Worm (Caenorhabditis elegans): Measurements from ENCODE around the gene C56C10.9.

- TF ChIP-seq pqm-1 (tag; optimal IDR thresholded peaks at IDR 0.05) = no peak
- TF ChIP-seq nhr-237 (tag; optimal IDR thresholded peaks at IDR 0.05) = no peak
- no peak for TF ChIP-seq nhr-28 (tag; optimal IDR thresholded peaks at IDR 0.05)
- no peak for TF ChIP-seq elt-1 (tag; optimal IDR thresholded peaks at IDR 0.05)
- TF ChIP-seq lin-15B (tag; optimal IDR thresholded peaks at IDR 0.05) = no peak
- TF ChIP-seq nhr-76 (tag; optimal IDR thresholded peaks at IDR 0.05) = no peak
- no peak for TF ChIP-seq nhr-12 (tag; optimal IDR thresholded peaks at IDR 0.05)
- TF ChIP-seq jun-1 (tag; optimal IDR thresholded peaks at IDR 0.05) = no peak
Observed at ce11 chrII:6597507-6597906, 5.4 kb upstream of the C56C10.9 start.
